Fruit fly (Drosophila melanogaster): ENCODE data around the gene sesB.

sesB gene

DNA sequence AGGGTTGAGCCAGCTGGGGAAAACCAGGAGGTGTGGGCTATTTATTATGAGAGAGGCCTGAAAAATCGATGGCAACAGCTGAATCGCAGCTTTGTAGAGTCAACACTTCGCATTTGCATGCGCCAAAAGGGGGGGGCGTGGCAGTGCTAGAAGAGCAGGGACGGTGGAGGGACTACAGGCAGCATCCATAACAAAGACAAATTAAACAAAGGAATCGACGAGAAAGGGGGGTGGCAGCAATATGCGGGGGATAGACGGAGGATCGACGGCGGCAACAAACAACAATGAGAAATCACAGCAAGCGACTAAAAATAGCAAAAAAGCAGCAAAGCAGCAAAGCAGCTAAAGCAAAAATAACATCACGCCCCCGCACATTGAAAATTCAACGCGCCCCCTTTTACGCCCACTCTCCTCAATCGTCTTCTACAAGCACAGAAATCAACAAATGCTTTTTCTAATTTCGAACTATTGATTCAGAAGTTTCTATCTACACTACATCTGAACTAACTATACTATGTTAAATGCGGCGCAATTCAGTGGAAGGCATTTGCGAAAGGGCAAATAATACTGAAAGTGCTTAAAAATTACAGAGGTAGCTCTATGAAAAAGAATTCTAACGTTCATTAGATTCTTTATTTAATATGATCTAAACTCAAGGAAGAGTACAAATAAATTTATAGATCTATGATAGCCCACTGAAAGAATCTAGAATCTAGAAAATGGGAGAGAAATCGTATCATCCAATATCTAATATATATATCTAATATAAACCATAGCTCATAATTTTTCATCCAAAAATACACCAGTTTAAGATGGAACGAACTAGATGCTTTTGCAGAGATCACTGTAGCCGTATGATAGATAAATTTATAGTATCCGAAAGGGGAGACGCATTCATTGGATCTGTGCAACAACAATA, 51.7 kb downstream of the sesB start:
- TF ChIP-seq CG17801 (GFP tag; optimal IDR thresholded peaks at IDR 0.05; ENCODE audit: partially characterized antibody) = no peak

DNA sequence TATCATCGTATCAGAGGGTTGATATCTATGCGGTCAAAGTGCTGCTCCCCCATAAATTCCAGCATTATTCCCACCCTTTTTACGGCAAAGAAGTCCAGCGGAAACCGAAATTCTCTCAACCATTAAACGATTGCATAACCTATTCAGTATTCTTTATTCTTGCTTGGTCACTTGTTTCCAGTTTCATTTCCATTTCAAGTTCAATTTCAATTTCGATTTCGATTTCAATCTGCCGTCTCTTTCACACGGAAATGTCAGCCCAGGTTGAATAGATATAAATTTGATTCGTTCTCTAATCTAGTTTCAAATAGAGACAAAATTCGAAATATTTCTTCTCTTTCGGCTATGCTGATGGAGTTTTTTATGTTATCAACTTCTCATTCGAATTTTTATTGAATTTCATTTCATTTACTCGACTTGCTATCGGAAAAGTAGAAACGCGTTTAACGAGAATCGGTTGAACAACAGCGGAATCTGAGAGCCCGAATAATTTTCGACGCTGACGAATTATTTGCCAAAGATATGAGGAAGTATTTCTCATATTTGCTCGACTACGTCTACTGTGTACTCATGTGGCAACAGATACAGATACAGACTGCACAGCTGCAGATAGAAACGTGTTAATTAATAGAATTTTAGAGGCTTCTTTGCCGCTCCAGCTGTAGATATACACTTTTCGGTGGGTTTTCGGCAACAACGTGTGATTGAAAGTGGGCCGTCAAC, 53.9 kb downstream of the sesB start:
- no peak for TF ChIP-seq CG17801 (GFP tag; optimal IDR thresholded peaks at IDR 0.05; ENCODE audit: partially characterized antibody)

DNA sequence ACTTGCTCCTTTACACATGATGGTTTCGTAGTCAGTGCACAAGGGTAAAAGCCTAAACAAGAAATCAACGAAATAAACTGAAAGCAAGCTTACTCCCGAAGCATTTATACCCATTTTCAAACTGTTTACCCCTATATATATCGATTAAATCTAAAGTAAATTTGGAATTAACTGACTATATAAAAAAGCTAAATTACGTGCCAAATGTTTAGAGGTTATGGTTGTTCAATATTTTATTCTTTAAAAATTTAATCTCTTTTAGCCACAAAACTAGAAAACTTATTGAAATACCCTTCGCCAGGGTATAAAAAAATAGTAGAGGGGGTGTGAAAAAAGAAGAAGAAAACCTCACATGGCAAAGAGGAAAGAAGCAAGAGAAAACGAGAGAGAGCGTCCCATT, 55.0 kb downstream of the sesB start:
- no peak for TF ChIP-seq CG17801 (GFP tag; optimal IDR thresholded peaks at IDR 0.05; ENCODE audit: partially characterized antibody)

DNA sequence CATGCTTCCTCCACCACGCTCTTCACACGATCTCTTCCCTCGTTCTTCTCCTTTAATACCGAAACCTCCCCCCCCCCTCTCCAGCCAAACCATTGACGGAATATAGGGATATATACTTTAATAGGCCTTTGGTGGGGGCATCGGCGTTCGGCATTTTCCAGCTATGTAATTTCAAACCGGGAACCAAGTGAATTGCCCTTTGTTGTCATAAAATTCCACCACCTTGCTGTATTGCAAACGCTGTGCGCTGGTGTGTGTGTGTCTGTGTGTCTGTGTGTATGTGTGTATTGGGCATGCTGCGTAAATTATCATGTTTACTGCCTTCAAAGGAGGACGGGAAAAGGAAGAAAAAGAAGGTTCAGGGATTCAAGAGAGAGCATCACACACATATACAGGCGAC, 55.4 kb downstream of the sesB start:
- no peak for TF ChIP-seq CG17801 (GFP tag; optimal IDR thresholded peaks at IDR 0.05; ENCODE audit: partially characterized antibody)
